Fruit fly (Drosophila melanogaster): ENCODE data around the gene CG33764.
A peak's percentile ranks its signal among the peaks of the same experiment; 100 is the strongest.

The CG33764 gene

dm6 chr3L:4239442-4240322, 27.6 kb downstream of the CG33764 start, which contains the start of gene Sqor (continued):
- 0 out of 2 replicates have a peak, but pooled peaks have one; percentile 35 for TF ChIP-seq Taf1 (GFP tag; IDR thresholded peaks at IDR 0.05)
- TF ChIP-seq CG17612 (GFP tag; IDR thresholded peaks at IDR 0.05), result peak; percentile 24; the same call in 1 of the 2 replicates
- TF ChIP-seq CG14710 (tag; optimal IDR thresholded peaks at IDR 0.05), result peak; percentile 21
- peak in 1 of 2 experiments; percentile 21 for TF ChIP-seq insv (GFP tag; optimal IDR thresholded peaks at IDR 0.05)
- peak; percentile 83 for TF ChIP-seq CG17385 (GFP tag; optimal IDR thresholded peaks at IDR 0.05)
- peak; percentile 78 for TF ChIP-seq B-H2 (GFP tag; optimal IDR thresholded peaks at IDR 0.05)
- TF ChIP-seq run (tag; optimal IDR thresholded peaks at IDR 0.05), result peak; percentile 79
- TF ChIP-seq CG16815 (GFP tag; optimal IDR thresholded peaks at IDR 0.05), result peak; percentile 77
- peak; percentile 84 for TF ChIP-seq lab (GFP tag; optimal IDR thresholded peaks at IDR 0.05)
- no peak for TF ChIP-seq pan (optimal IDR thresholded peaks at IDR 0.05)
- TF ChIP-seq pan (GFP tag; optimal IDR thresholded peaks at IDR 0.05 in 1 of 2, IDR thresholded peaks at IDR 0.05 in 1 of 2), result peak in 1 of 2 experiments; percentile 82
- TF ChIP-seq B-H1 (GFP tag; IDR thresholded peaks at IDR 0.05), result peak; percentile 44
- peak; percentile 71 for TF ChIP-seq Mes4 (GFP tag; optimal IDR thresholded peaks at IDR 0.05)
- TF ChIP-seq CG12104 (GFP tag; optimal IDR thresholded peaks at IDR 0.05), result peak; percentile 74
- no peak for TF ChIP-seq yki (optimal IDR thresholded peaks at IDR 0.05)
- peak; percentile 72 for TF ChIP-seq danr (GFP tag; IDR thresholded peaks at IDR 0.05)
- TF ChIP-seq Nf-YA (GFP tag; IDR thresholded peaks at IDR 0.05), result peak; percentile 75
- TF ChIP-seq Hand (GFP tag; optimal IDR thresholded peaks at IDR 0.05), result peak; percentile 75
- TF ChIP-seq CG9727 (GFP tag; optimal IDR thresholded peaks at IDR 0.05), result peak; percentile 87
- TF ChIP-seq ato (GFP tag; IDR thresholded peaks at IDR 0.05; ENCODE audit: partially characterized antibody), result no peak
- peak; percentile 89 for TF ChIP-seq PHDP (tag; optimal IDR thresholded peaks at IDR 0.05)
- TF ChIP-seq peb (GFP tag; IDR thresholded peaks at IDR 0.05), result no peak; the same call in none of the 2 replicates
- peak; percentile 60 for TF ChIP-seq CG7372 (GFP tag; IDR thresholded peaks at IDR 0.05)
- TF ChIP-seq CG17186 (GFP tag; optimal IDR thresholded peaks at IDR 0.05), result peak; percentile 4
- TF ChIP-seq Hr51 (GFP tag; optimal IDR thresholded peaks at IDR 0.05), result peak; percentile 89 to 95
- TF ChIP-seq Usf (GFP tag; optimal IDR thresholded peaks at IDR 0.05), result peak; percentile 71
- peak; percentile 78 for TF ChIP-seq CG8281 (tag; optimal IDR thresholded peaks at IDR 0.05)
- TF ChIP-seq CTCF (GFP tag; optimal IDR thresholded peaks at IDR 0.05), result peak; percentile 89
- TF ChIP-seq btn (GFP tag; optimal IDR thresholded peaks at IDR 0.05), result peak; percentile 66
- TF ChIP-seq CG11695 (GFP tag; IDR thresholded peaks at IDR 0.05), result peak; percentile 85
- peak; percentile 66 for TF ChIP-seq CG12155 (GFP tag; optimal IDR thresholded peaks at IDR 0.05)
- TF ChIP-seq lilli (GFP tag; optimal IDR thresholded peaks at IDR 0.05), result peak; percentile 89
- peak; percentile 41 for TF ChIP-seq CG31365 (tag; optimal IDR thresholded peaks at IDR 0.05)
- TF ChIP-seq CG18764 (GFP tag; optimal IDR thresholded peaks at IDR 0.05), result peak; percentile 54
- TF ChIP-seq abd-A (tag; optimal IDR thresholded peaks at IDR 0.05), result no peak
- TF ChIP-seq Sry-δ (GFP tag; optimal IDR thresholded peaks at IDR 0.05), result peak; percentile 28
- peak; percentile 67 for TF ChIP-seq otp (GFP tag; IDR thresholded peaks at IDR 0.05)
- TF ChIP-seq Fer2 (tag; optimal IDR thresholded peaks at IDR 0.05), result peak; percentile 66
- TF ChIP-seq zf30C (GFP tag; optimal IDR thresholded peaks at IDR 0.05), result peak; percentile 80
- TF ChIP-seq pb (GFP tag; optimal IDR thresholded peaks at IDR 0.05), result peak; percentile 88
- TF ChIP-seq CG34422 (GFP tag; IDR thresholded peaks at IDR 0.05), result peak; percentile 76; the same call in 2 of the 3 replicates
- TF ChIP-seq Six4 (GFP tag; optimal IDR thresholded peaks at IDR 0.05), result peak; percentile 32
- TF ChIP-seq shn (GFP tag; optimal IDR thresholded peaks at IDR 0.05), result peak; percentile 91
- peak; percentile 79 for TF ChIP-seq CG33213 (GFP tag; optimal IDR thresholded peaks at IDR 0.05)
- no peak for TF ChIP-seq CG10959 (GFP tag; IDR thresholded peaks at IDR 0.05)
- TF ChIP-seq CG42726 (GFP tag; IDR thresholded peaks at IDR 0.05; ENCODE audit: partially characterized antibody), result no peak
- peak; percentile 75 for TF ChIP-seq en (GFP tag; optimal IDR thresholded peaks at IDR 0.05)
- TF ChIP-seq CG7963 (GFP tag; IDR thresholded peaks at IDR 0.05; ENCODE audit: partially characterized antibody), result no peak
- peak; percentile 82 for TF ChIP-seq Atf-2 (GFP tag; optimal IDR thresholded peaks at IDR 0.05)
- TF ChIP-seq ttk (GFP tag; IDR thresholded peaks at IDR 0.05), result peak; percentile 65
